Fruit fly (Drosophila melanogaster): ENCODE results near the gene Ent1.

Ent1 gene

dm6 chr2L:309177-309576, 48.5 kb downstream of the Ent1 start (continued):
- no peak for TF ChIP-seq CG4854 (GFP tag; optimal IDR thresholded peaks at IDR 0.05)
- TF ChIP-seq Dad (GFP tag; optimal IDR thresholded peaks at IDR 0.05), result no peak
- no peak for TF ChIP-seq pita (GFP tag; optimal IDR thresholded peaks at IDR 0.05)
- TF ChIP-seq unpg (GFP tag; optimal IDR thresholded peaks at IDR 0.05), result no peak
- TF ChIP-seq p53 (GFP tag; optimal IDR thresholded peaks at IDR 0.05), result no peak
- no peak for TF ChIP-seq Poxn (GFP tag; IDR thresholded peaks at IDR 0.05)
- no peak for TF ChIP-seq CG11085 (GFP tag; IDR thresholded peaks at IDR 0.05)
- TF ChIP-seq CG8944 (GFP tag; optimal IDR thresholded peaks at IDR 0.05), result no peak
- TF ChIP-seq CHES-1-like (GFP tag; optimal IDR thresholded peaks at IDR 0.05), result no peak
- no peak for TF ChIP-seq CG12155 (GFP tag; optimal IDR thresholded peaks at IDR 0.05)
- no peak for TF ChIP-seq h (optimal IDR thresholded peaks at IDR 0.05)
- no peak for TF ChIP-seq CG18262 (tag; optimal IDR thresholded peaks at IDR 0.05)
- TF ChIP-seq CG8089 (GFP tag; optimal IDR thresholded peaks at IDR 0.05), result no peak
- TF ChIP-seq Atf6 (GFP tag; IDR thresholded peaks at IDR 0.05), result no peak
- no peak for TF ChIP-seq usp (GFP tag; optimal IDR thresholded peaks at IDR 0.05)
- TF ChIP-seq CG12219 (GFP tag; optimal IDR thresholded peaks at IDR 0.05), result no peak
- no peak for TF ChIP-seq slp2 (GFP tag; optimal IDR thresholded peaks at IDR 0.05)
- TF ChIP-seq amos (GFP tag; IDR thresholded peaks at IDR 0.05; ENCODE audit: partially characterized antibody), result no peak
- no peak for TF ChIP-seq Hr39 (optimal IDR thresholded peaks at IDR 0.05)
- no peak for TF ChIP-seq CG12744 (GFP tag; optimal IDR thresholded peaks at IDR 0.05)
- no peak; the same call in 2 of the 3 replicates for TF ChIP-seq CG11695 (GFP tag; IDR thresholded peaks at IDR 0.05)
- TF ChIP-seq tin (GFP tag; optimal IDR thresholded peaks at IDR 0.05), result no peak
- TF ChIP-seq CG30403 (GFP tag; optimal IDR thresholded peaks at IDR 0.05), result no peak
- TF ChIP-seq CG2120 (GFP tag; optimal IDR thresholded peaks at IDR 0.05), result peak; percentile 40
- no peak for TF ChIP-seq NfI (GFP tag; optimal IDR thresholded peaks at IDR 0.05)
- no peak for TF ChIP-seq cg (GFP tag; optimal IDR thresholded peaks at IDR 0.05)
- no peak for TF ChIP-seq so (GFP tag; IDR thresholded peaks at IDR 0.05)
- no peak for TF ChIP-seq CG10147 (GFP tag; optimal IDR thresholded peaks at IDR 0.05)
- TF ChIP-seq dmrt11E (tag; optimal IDR thresholded peaks at IDR 0.05), result no peak
- 0 out of 2 replicates have a peak, but pooled peaks have one; percentile 14 for TF ChIP-seq CG32532 (GFP tag; IDR thresholded peaks at IDR 0.05)
- no peak for TF ChIP-seq da (GFP tag; optimal IDR thresholded peaks at IDR 0.05)
- no peak for TF ChIP-seq CG7372 (GFP tag; IDR thresholded peaks at IDR 0.05)
- no peak for TF ChIP-seq CG7745 (tag; optimal IDR thresholded peaks at IDR 0.05)
- TF ChIP-seq gfzf (GFP tag; optimal IDR thresholded peaks at IDR 0.05), result no peak
- TF ChIP-seq CG6765 (GFP tag; optimal IDR thresholded peaks at IDR 0.05), result no peak
- peak; percentile 38 for TF ChIP-seq CG2678 (tag; optimal IDR thresholded peaks at IDR 0.05)
- TF ChIP-seq lov (optimal IDR thresholded peaks at IDR 0.05), result no peak
- no peak for TF ChIP-seq lov (GFP tag; IDR thresholded peaks at IDR 0.05)
- peak; percentile 19 for TF ChIP-seq Meics (GFP tag; optimal IDR thresholded peaks at IDR 0.05)
- no peak for TF ChIP-seq Antp (GFP tag; optimal IDR thresholded peaks at IDR 0.05)
- TF ChIP-seq wdn (GFP tag; IDR thresholded peaks at IDR 0.05), result no peak
- TF ChIP-seq CG12236 (GFP tag; optimal IDR thresholded peaks at IDR 0.05), result no peak
- TF ChIP-seq bsh (GFP tag; optimal IDR thresholded peaks at IDR 0.05), result no peak
- no peak for TF ChIP-seq Ssrp (tag; optimal IDR thresholded peaks at IDR 0.05)
- TF ChIP-seq CG5953 (GFP tag; IDR thresholded peaks at IDR 0.05), result no peak
- no peak for TF ChIP-seq pb (GFP tag; optimal IDR thresholded peaks at IDR 0.05)
- TF ChIP-seq CG43689 (GFP tag; IDR thresholded peaks at IDR 0.05), result no peak
- TF ChIP-seq CG9797 (GFP tag; optimal IDR thresholded peaks at IDR 0.05), result no peak
- TF ChIP-seq CG7987 (GFP tag; optimal IDR thresholded peaks at IDR 0.05), result no peak
- TF ChIP-seq corto (GFP tag; optimal IDR thresholded peaks at IDR 0.05), result no peak
- TF ChIP-seq lola (GFP tag; optimal IDR thresholded peaks at IDR 0.05), result no peak
- no peak for TF ChIP-seq tgo (GFP tag; IDR thresholded peaks at IDR 0.05)
- TF ChIP-seq Vsx1 (GFP tag; optimal IDR thresholded peaks at IDR 0.05), result no peak
- no peak for TF ChIP-seq fru (optimal IDR thresholded peaks at IDR 0.05)

Data from whole organism, embryonic.